Worm (Caenorhabditis elegans) whole organism, early embryonic: Measurements from ENCODE around the gene Y104H12D.2.

Experiments
- F13C5.2 ChIP-seq: sonication (generic microtip); optimal IDR thresholded peaks from 2 replicates; lab custom pipeline; 2017; ENCODE audit warnings: mild to moderate bottlenecking, missing genetic modification characterization, inconsistent platforms, missing compliant biosample characterization
- aly-1 ChIP-seq: sonication (generic microtip); optimal IDR thresholded peaks from 2 replicates; lab custom pipeline; 2016; ENCODE audit warnings: missing genetic modification characterization, missing compliant biosample characterization
- ama-1 ChIP-seq: fragments of 150-350 bp; optimal IDR thresholded peaks from 2 replicates; lab custom pipeline; 2014
- ceh-36 ChIP-seq: sonication (generic microtip); optimal IDR thresholded peaks from 2 replicates; lab custom pipeline; 2016; ENCODE audit warnings: missing genetic modification characterization, inconsistent platforms, missing compliant biosample characterization
- flt-1 ChIP-seq: fragments of 200-800 bp; sonication (Bioruptor generic); IDR thresholded peaks from 2 replicates; pipeline ENCODE4 v1.3.6; 2022; ENCODE audit warnings: missing genetic modification characterization, missing compliant biosample characterization
- hnd-1 ChIP-seq: sonication (generic microtip); optimal IDR thresholded peaks from 2 replicates; lab custom pipeline; 2016; ENCODE audit warnings: missing genetic modification characterization, missing compliant biosample characterization
- pes-1 ChIP-seq: fragments of 200-800 bp; sonication (Bioruptor generic); IDR thresholded peaks from 2 replicates; pipeline ENCODE4 v1.3.6; 2022; ENCODE audit warnings: missing genetic modification reagents, missing genetic modification characterization, missing compliant biosample characterization
- sea-1 ChIP-seq: fragments of 200-800 bp; sonication (Bioruptor generic); conservative IDR thresholded peaks from 2 replicates; pipeline ENCODE4 v1.3.6; 2022; ENCODE audit warnings: missing genetic modification characterization, missing compliant biosample characterization
- tbx-11 ChIP-seq: fragments of 200-800 bp; sonication (Bioruptor generic); IDR thresholded peaks from 2 replicates; pipeline ENCODE4 v1.3.6; 2022; ENCODE audit warnings: missing genetic modification characterization, missing compliant biosample characterization
- tbx-37 ChIP-seq: fragments of 200-800 bp; sonication (Bioruptor generic); conservative IDR thresholded peaks from 2 replicates; pipeline ENCODE4 v1.3.6; 2022; ENCODE audit warnings: missing genetic modification reagents, missing genetic modification characterization, missing compliant biosample characterization

DNA sequence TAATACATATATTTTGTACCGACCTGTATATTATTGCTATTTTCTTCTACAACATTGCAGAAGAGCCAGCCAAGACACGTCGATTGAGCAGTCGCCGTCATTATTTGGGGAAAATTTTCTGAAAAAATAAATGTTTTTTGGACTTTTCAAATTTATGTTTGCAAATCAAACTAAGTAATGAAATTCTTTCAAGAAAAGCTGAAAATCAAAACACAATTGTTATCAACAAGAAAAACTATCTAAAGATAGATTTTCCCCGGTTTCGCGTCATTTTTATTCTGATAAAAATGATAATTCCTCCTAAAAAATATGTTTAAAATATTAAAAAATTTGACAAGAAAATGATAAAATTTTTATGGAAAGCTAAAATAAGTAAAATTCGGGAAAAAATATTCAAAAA lies 19.9 kb upstream of the Y104H12D.2 start, which contains the start of gene C50A2.3:
- TF ChIP-seq flt-1 (GFP tag; lab: Robert Waterston, UW) = no peak
- no peak for TF ChIP-seq F13C5.2 (tag; lab: Kevin White, UChicago)
- no peak for TF ChIP-seq aly-1 (tag; lab: Kevin White, UChicago)
- no peak for TF ChIP-seq ama-1 (lab: Kevin White, UChicago)
- TF ChIP-seq pes-1 = no peak
- no peak for TF ChIP-seq ceh-36
- no peak for TF ChIP-seq sea-1 (GFP tag; lab: Robert Waterston, UW)
- no peak for TF ChIP-seq tbx-37
- TF ChIP-seq tbx-11 (GFP tag; lab: Robert Waterston, UW) = no peak
- no peak for TF ChIP-seq hnd-1 (tag; lab: Kevin White, UChicago)
